Worm (Caenorhabditis elegans) whole organism, L4 larva: Measurements from ENCODE around the gene F09E5.8.

Experiments
- F37D6.2 ChIP-seq: sonication (generic microtip); optimal IDR thresholded peaks from 2 replicates; lab custom pipeline; 2016; ENCODE audit warnings: mild to moderate bottlenecking, missing genetic modification characterization, missing compliant biosample characterization
- F44E2.7 ChIP-seq: fragments of 200-800 bp; sonication (Bioruptor generic); IDR thresholded peaks from 2 replicates; pipeline ENCODE4 v2.1.2; 2022; ENCODE audit warnings: missing genetic modification characterization, missing compliant biosample characterization
- Y105C5A.15 ChIP-seq: fragments of 200-800 bp; sonication (Bioruptor generic); IDR thresholded peaks from 2 replicates; pipeline ENCODE4 v1.3.6; 2022; ENCODE audit warnings: missing genetic modification characterization, missing compliant biosample characterization
- aha-1 ChIP-seq: fragments of 150-350 bp; peaks from one replicate; lab custom pipeline; 2014; ENCODE audit warnings: missing biosample characterization, missing genetic modification characterization
- ama-1 ChIP-seq: fragments of 150-350 bp; optimal IDR thresholded peaks from 2 replicates; lab custom pipeline; 2014; ENCODE audit warnings: inconsistent platforms, mixed read lengths
- attf-4 ChIP-seq: sonication (generic microtip); optimal IDR thresholded peaks from 3 replicates; lab custom pipeline; 2017; ENCODE audit warnings: missing biosample characterization, missing genetic modification characterization
- ceh-20 ChIP-seq: fragments of 200-800 bp; sonication (Bioruptor generic); IDR thresholded peaks from 2 replicates; pipeline ENCODE4 v1.3.6; 2022; ENCODE audit warnings: missing genetic modification reagents, missing genetic modification characterization, missing compliant biosample characterization
- ctbp-1 ChIP-seq: fragments of 200-800 bp; sonication (Bioruptor generic); IDR thresholded peaks from 2 replicates; pipeline ENCODE4 v1.3.6; 2022; ENCODE audit warnings: missing genetic modification reagents, missing genetic modification characterization, missing compliant biosample characterization
- daf-12 ChIP-seq: fragments of 150-350 bp; optimal IDR thresholded peaks from 2 replicates; lab custom pipeline; 2014; ENCODE audit warnings: missing biosample characterization, missing genetic modification reagents, missing genetic modification characterization
- dmd-8 ChIP-seq: fragments of 200-800 bp; sonication (Bioruptor generic); IDR thresholded peaks from 2 replicates; pipeline ENCODE4 v1.3.6; 2022; ENCODE audit warnings: missing genetic modification characterization, missing compliant biosample characterization
- dmd-9 ChIP-seq: fragments of 200-800 bp; sonication (Bioruptor generic); IDR thresholded peaks from 2 replicates; pipeline ENCODE4 v1.3.6; 2022; ENCODE audit warnings: missing genetic modification reagents, missing genetic modification characterization, missing compliant biosample characterization
- dve-1 ChIP-seq: sonication (generic microtip); optimal IDR thresholded peaks from 2 replicates; lab custom pipeline; 2017; ENCODE audit warnings: antibody characterized with exemption, mild to moderate bottlenecking, missing genetic modification characterization, missing compliant biosample characterization; ENCODE audit not compliant: insufficient read depth
- fkh-10 ChIP-seq: fragments of 150-350 bp; optimal IDR thresholded peaks from 2 replicates; lab custom pipeline; 2014; ENCODE audit warnings: missing biosample characterization, missing genetic modification reagents, missing genetic modification characterization
- hif-1 ChIP-seq, 2 experiments: sonication (generic microtip); optimal IDR thresholded peaks; 2 replicates each; lab custom pipeline; 2016 to 2017; ENCODE audit warnings: missing compliant biosample characterization in 2 of 2, missing genetic modification characterization in 2 of 2, missing genetic modification reagents in 2 of 2, missing genotype in 2 of 2, mild to moderate bottlenecking in 1 of 2
- hlh-30 ChIP-seq: sonication (generic microtip); optimal IDR thresholded peaks from 2 replicates; lab custom pipeline; 2017; ENCODE audit warnings: antibody characterized with exemption, mild to moderate bottlenecking, missing genetic modification characterization, missing compliant biosample characterization; ENCODE audit not compliant: insufficient read depth
- lim-7 ChIP-seq: fragments of 200-800 bp; sonication (Bioruptor generic); IDR thresholded peaks from 2 replicates; pipeline ENCODE4 v1.3.6; 2022; ENCODE audit warnings: missing genetic modification characterization, missing compliant biosample characterization
- lin-1 ChIP-seq: fragments of 200-800 bp; sonication (Bioruptor generic); IDR thresholded peaks from 2 replicates; pipeline ENCODE4 v1.3.6; 2022; ENCODE audit warnings: missing genetic modification reagents, missing genetic modification characterization, missing compliant biosample characterization
- lin-13 ChIP-seq: fragments of 150-350 bp; optimal IDR thresholded peaks from 2 replicates; lab custom pipeline; 2014; ENCODE audit warnings: missing biosample characterization, missing genetic modification reagents, missing genetic modification characterization
- lsy-2 ChIP-seq, 2 experiments: fragments of 150-350 bp in 1 of 2; sonication (generic microtip) in 1 of 2; optimal IDR thresholded peaks; 2 replicates each; lab custom pipeline; 2014 to 2017; ENCODE audit warnings: missing biosample characterization in 2 of 2, missing genetic modification characterization in 2 of 2
- madf-9 ChIP-seq: fragments of 200-800 bp; sonication (Bioruptor generic); conservative IDR thresholded peaks from 2 replicates; pipeline ENCODE4 v1.3.6; 2022; ENCODE audit warnings: missing genetic modification reagents, missing genetic modification characterization, missing compliant biosample characterization
- mdl-1 ChIP-seq, 2 experiments: fragments of 150-350 bp in 1 of 2; sonication (generic microtip) in 1 of 2; optimal IDR thresholded peaks; 2 replicates each; lab custom pipeline; 2014 to 2017; ENCODE audit warnings: missing biosample characterization in 2 of 2, missing genetic modification characterization in 2 of 2
- mep-1 ChIP-seq: fragments of 150-350 bp; sonication (generic microtip); optimal IDR thresholded peaks from 3 replicates; lab custom pipeline; 2014; ENCODE audit warnings: missing biosample characterization, missing genetic modification characterization
- mes-2 ChIP-seq: sonication (generic microtip); optimal IDR thresholded peaks from 2 replicates; lab custom pipeline; 2016; ENCODE audit warnings: missing genotype, mild to moderate bottlenecking, missing genetic modification characterization, missing compliant biosample characterization; ENCODE audit not compliant: poor library complexity, severe bottlenecking
- mxl-2 ChIP-seq: fragments of 200-800 bp; sonication (Bioruptor generic); conservative IDR thresholded peaks from 2 replicates; pipeline ENCODE4 v1.3.6; 2022; ENCODE audit warnings: missing genetic modification reagents, missing genetic modification characterization, missing compliant biosample characterization
- mxl-3 ChIP-seq: fragments of 200-800 bp; sonication (Bioruptor generic); optimal IDR thresholded peaks from 2 replicates; lab custom pipeline; 2018; ENCODE audit warnings: mild to moderate bottlenecking, missing genetic modification characterization, missing compliant biosample characterization
- nhr-102 ChIP-seq: sonication (generic microtip); optimal IDR thresholded peaks from 2 replicates; lab custom pipeline; 2016; ENCODE audit warnings: mild to moderate bottlenecking, missing genetic modification characterization, moderate library complexity, missing compliant biosample characterization
- nhr-11 ChIP-seq: fragments of 150-350 bp; optimal IDR thresholded peaks from 2 replicates; lab custom pipeline; 2014; ENCODE audit warnings: missing biosample characterization, missing genetic modification characterization
- nhr-237 ChIP-seq: sonication (generic microtip); optimal IDR thresholded peaks from 2 replicates; lab custom pipeline; 2017; ENCODE audit warnings: missing biosample characterization, missing genetic modification characterization
- nhr-25 ChIP-seq: sonication (generic microtip); optimal IDR thresholded peaks from 2 replicates; lab custom pipeline; 2017; ENCODE audit warnings: missing genetic modification characterization, mild to moderate bottlenecking, missing compliant biosample characterization, antibody characterized with exemption, moderate library complexity, borderline replicate concordance; ENCODE audit not compliant: insufficient read depth
- nhr-28 ChIP-seq: fragments of 150-350 bp; optimal IDR thresholded peaks from 2 replicates; lab custom pipeline; 2014; ENCODE audit warnings: missing biosample characterization, missing genetic modification characterization
- nhr-41 ChIP-seq: fragments of 200-800 bp; sonication (Bioruptor generic); IDR thresholded peaks from 2 replicates; pipeline ENCODE4 v1.3.6; 2022; ENCODE audit warnings: missing genetic modification reagents, missing genetic modification characterization, missing compliant biosample characterization
- nhr-6 ChIP-seq: fragments of 150-350 bp; optimal IDR thresholded peaks from 2 replicates; lab custom pipeline; 2014; ENCODE audit warnings: missing biosample characterization, missing genetic modification characterization
- pqm-1 ChIP-seq: sonication (generic microtip); optimal IDR thresholded peaks from 2 replicates; lab custom pipeline; 2017; ENCODE audit warnings: missing biosample characterization, missing genetic modification characterization
- saeg-2 ChIP-seq: fragments of 200-800 bp; sonication (Bioruptor generic); IDR thresholded peaks from 2 replicates; pipeline ENCODE4 v1.3.6; 2022; ENCODE audit warnings: missing genetic modification reagents, missing genetic modification characterization, missing compliant biosample characterization
- set-16 ChIP-seq: fragments of 200-800 bp; sonication (Bioruptor generic); IDR thresholded peaks from 2 replicates; pipeline ENCODE4 v1.3.6; 2022; ENCODE audit warnings: missing genetic modification reagents, missing genetic modification characterization, missing compliant biosample characterization
- snpc-4 ChIP-seq: fragments of 150-350 bp; optimal IDR thresholded peaks from 2 replicates; lab custom pipeline; 2014; ENCODE audit warnings: missing biosample characterization, missing genetic modification characterization
- tag-97 ChIP-seq: fragments of 200-800 bp; sonication (Bioruptor generic); IDR thresholded peaks from 2 replicates; pipeline ENCODE4 v1.3.6; 2022; ENCODE audit warnings: missing genetic modification characterization, missing compliant biosample characterization
- unc-62 ChIP-seq, 3 experiments: fragments of 150-350 bp in 1 of 3; sonication (generic microtip); optimal IDR thresholded peaks in 2 of 3; peaks in 1 of 3; 1 replicate in 1 of 3; 2 replicates in 2 of 3; lab custom pipeline; 2014 to 2017; ENCODE audit warnings: missing biosample characterization in 3 of 3, missing genetic modification characterization in 3 of 3, missing genetic modification reagents in 3 of 3, missing genotype in 1 of 3
- vab-7 ChIP-seq: fragments of 200-800 bp; sonication (Bioruptor generic); IDR thresholded peaks from 2 replicates; pipeline ENCODE4 v1.3.6; 2022; ENCODE audit warnings: missing genetic modification reagents, missing genetic modification characterization, missing compliant biosample characterization
- zfp-2 ChIP-seq: sonication (generic microtip); optimal IDR thresholded peaks from 2 replicates; lab custom pipeline; 2016; ENCODE audit warnings: mild to moderate bottlenecking, missing genetic modification characterization, missing compliant biosample characterization
- zfp-3 ChIP-seq: fragments of 200-800 bp; sonication (Bioruptor generic); conservative IDR thresholded peaks from 2 replicates; pipeline ENCODE4 v1.3.6; 2022; ENCODE audit warnings: missing genetic modification reagents, missing genetic modification characterization, missing compliant biosample characterization

Gene F09E5.8

DNA sequence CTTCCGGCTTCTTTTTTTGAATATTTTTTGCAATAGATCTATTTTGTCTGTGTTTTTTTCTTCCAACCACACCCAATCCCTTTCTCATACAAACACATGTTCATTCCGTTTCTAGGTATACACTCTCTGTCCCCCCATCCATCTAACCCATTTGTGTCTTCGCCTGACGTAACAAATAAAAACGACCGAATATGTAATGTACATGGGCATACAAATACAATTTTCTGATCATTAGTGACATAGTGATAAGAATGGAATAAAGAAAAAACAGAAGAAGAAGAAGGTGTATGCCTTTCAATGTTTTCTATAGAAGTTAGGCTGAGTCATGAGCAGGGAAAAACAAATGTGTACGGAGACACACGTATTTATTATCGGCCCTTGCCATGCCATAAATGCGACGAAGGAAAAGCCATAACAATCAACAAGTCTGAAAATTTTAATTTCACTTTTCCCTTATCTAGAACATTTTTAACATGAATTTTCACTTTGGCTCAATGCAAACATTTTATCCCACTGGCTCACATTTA is 16.7 kb upstream of the F09E5.8 start (continued):
- TF ChIP-seq dmd-9 (GFP tag; lab: Robert Waterston, UW) (no peak), nhr-25 (tag; lab: Kevin White, UChicago) (no peak), nhr-28 (tag; lab: Kevin White, UChicago) (peak; percentile 11), mxl-2 (GFP tag; lab: Robert Waterston, UW) (no peak), saeg-2 (GFP tag; lab: Robert Waterston, UW) (no peak), fkh-10 (no peak), ama-1 (lab: Kevin White, UChicago) (no peak), nhr-11 (tag; lab: Kevin White, UChicago) (no peak)
- TF ChIP-seq, all 104 proteins: peak for 10

ce11 chrII:5334628-5335027 is 15.8 kb upstream of the F09E5.8 start:
- TF ChIP-seq hlh-30 (tag; lab: Kevin White, UChicago) (peak; percentile 19), pqm-1 (tag; lab: Kevin White, UChicago) (no peak), unc-62 (GFP tag; optimal IDR thresholded peaks at IDR 0.05 in 1 of 2; lab: Kevin White, UChicago) (peak in 1 of 2 experiments; percentile 89), unc-62 (tag; optimal IDR thresholded peaks at IDR 0.05; lab: Kevin White, UChicago) (no peak), nhr-25 (tag; lab: Kevin White, UChicago) (no peak), ctbp-1 (GFP tag; lab: Robert Waterston, UW) (no peak)

- peak in 1 of 2 experiments; percentile 2 for TF ChIP-seq lsy-2 (tag; optimal IDR thresholded peaks at IDR 0.05; lab: Kevin White, UChicago)
- TF ChIP-seq mxl-3 (GFP tag; lab: Kevin White, UChicago), result no peak
- TF ChIP-seq set-16, result no peak
- TF ChIP-seq mes-2, result peak; percentile 7
- no peak for TF ChIP-seq ctbp-1 (GFP tag; lab: Robert Waterston, UW)
- no peak for TF ChIP-seq tag-97 (GFP tag; lab: Robert Waterston, UW)
- TF ChIP-seq vab-7 (GFP tag; lab: Robert Waterston, UW), result no peak
- peak; percentile 65 for TF ChIP-seq aha-1 (tag; lab: Kevin White, UChicago)
- TF ChIP-seq mep-1 (tag; lab: Kevin White, UChicago), result no peak
- no peak for TF ChIP-seq madf-9 (GFP tag; lab: Robert Waterston, UW)
- TF ChIP-seq nhr-6 (tag; lab: Kevin White, UChicago), result peak; percentile 67
- no peak for TF ChIP-seq lim-7 (GFP tag; lab: Robert Waterston, UW)
- no peak for TF ChIP-seq pqm-1 (tag; lab: Kevin White, UChicago)
- TF ChIP-seq Y105C5A.15, result no peak
- no peak for TF ChIP-seq zfp-3 (GFP tag; lab: Robert Waterston, UW)
- no peak for TF ChIP-seq snpc-4 (tag; lab: Kevin White, UChicago)
- no peak for TF ChIP-seq nhr-25 (tag; lab: Kevin White, UChicago)
- TF ChIP-seq hif-1 (tag; optimal IDR thresholded peaks at IDR 0.05; lab: Kevin White, UChicago), result peak in 1 of 2 experiments; percentile 13
- no peak for TF ChIP-seq nhr-102 (tag; lab: Kevin White, UChicago)
- TF ChIP-seq attf-4 (tag; lab: Kevin White, UChicago), result no peak
- no peak for TF ChIP-seq lin-1 (GFP tag; lab: Robert Waterston, UW)
- TF ChIP-seq unc-62 (GFP tag; optimal IDR thresholded peaks at IDR 0.05 in 1 of 2; lab: Kevin White, UChicago), result peak in 1 of 2 experiments; percentile 96
- no peak for TF ChIP-seq unc-62 (tag; optimal IDR thresholded peaks at IDR 0.05; lab: Kevin White, UChicago)
- no peak for TF ChIP-seq ceh-20 (GFP tag; lab: Robert Waterston, UW)
- TF ChIP-seq F37D6.2, result no peak
- no peak for TF ChIP-seq zfp-2
- no peak for TF ChIP-seq mdl-1 (tag; optimal IDR thresholded peaks at IDR 0.05; lab: Kevin White, UChicago)
- no peak for TF ChIP-seq daf-12 (tag; lab: Kevin White, UChicago)
- no peak for TF ChIP-seq lin-13 (GFP tag; lab: Kevin White, UChicago)
- TF ChIP-seq F44E2.7 (GFP tag; lab: Robert Waterston, UW), result no peak
- TF ChIP-seq nhr-237, result no peak
- peak; percentile 41 for TF ChIP-seq dve-1 (tag; lab: Kevin White, UChicago)
- no peak for TF ChIP-seq nhr-41 (GFP tag; lab: Robert Waterston, UW)
- peak; percentile 38 for TF ChIP-seq hlh-30 (tag; lab: Kevin White, UChicago)
- TF ChIP-seq dmd-8 (GFP tag; lab: Robert Waterston, UW), result no peak
Observed at ce11 chrII:5335370-5336034, 15.0 kb upstream of the F09E5.8 start.
